Worm (Caenorhabditis elegans) whole organism, mixed stage, embryonic: Measurements from ENCODE around the gene K02A6.1.

ENCODE experiments used
- blmp-1 ChIP-seq: fragments of 150-350 bp; optimal IDR thresholded peaks from 2 replicates; lab custom pipeline; 2014; ENCODE audit warnings: missing biosample characterization, missing genetic modification characterization
- ces-1 ChIP-seq: fragments of 150-350 bp; optimal IDR thresholded peaks from 2 replicates; lab custom pipeline; 2014; ENCODE audit warnings: missing biosample characterization, missing genetic modification reagents, missing genetic modification characterization
- elt-1 ChIP-seq: sonication (generic microtip); optimal IDR thresholded peaks from 2 replicates; lab custom pipeline; 2017; ENCODE audit warnings: missing genetic modification characterization, mild to moderate bottlenecking, missing compliant biosample characterization, antibody characterized with exemption, moderate library complexity, borderline replicate concordance; ENCODE audit not compliant: insufficient read depth
- lin-13 ChIP-seq: fragments of 150-350 bp; optimal IDR thresholded peaks from 2 replicates; lab custom pipeline; 2014; ENCODE audit warnings: missing biosample characterization, missing genetic modification characterization
- mab-5 ChIP-seq: fragments of 150-350 bp; optimal IDR thresholded peaks from 2 replicates; lab custom pipeline; 2014; ENCODE audit warnings: missing biosample characterization, missing genetic modification characterization
- nhr-12 ChIP-seq: fragments of 150-350 bp; optimal IDR thresholded peaks from 2 replicates; lab custom pipeline; 2014; ENCODE audit warnings: missing biosample characterization, missing genetic modification characterization
- nhr-237 ChIP-seq: fragments of 150-350 bp; optimal IDR thresholded peaks from 2 replicates; lab custom pipeline; 2014; ENCODE audit warnings: missing biosample characterization, missing genetic modification characterization
- nhr-76 ChIP-seq: sonication (generic microtip); optimal IDR thresholded peaks from 2 replicates; lab custom pipeline; 2017; ENCODE audit warnings: missing biosample characterization, missing genetic modification characterization
- pha-4 ChIP-seq: fragments of 150-350 bp; optimal IDR thresholded peaks from 2 replicates; lab custom pipeline; 2018; ENCODE audit warnings: missing biosample characterization, missing genetic modification reagents, missing genetic modification characterization
- snpc-4 ChIP-seq: fragments of 150-350 bp; optimal IDR thresholded peaks from 2 replicates; lab custom pipeline; 2014; ENCODE audit warnings: missing biosample characterization, missing genetic modification characterization
- unc-120 ChIP-seq: sonication (generic microtip); optimal IDR thresholded peaks from 2 replicates; lab custom pipeline; 2017; ENCODE audit warnings: missing genetic modification characterization, missing compliant biosample characterization; ENCODE audit not compliant: poor library complexity, severe bottlenecking
- unc-62 ChIP-seq: fragments of 150-350 bp; optimal IDR thresholded peaks from 2 replicates; lab custom pipeline; 2014; ENCODE audit warnings: missing biosample characterization, missing genetic modification reagents, missing genetic modification characterization
- ztf-11 ChIP-seq: fragments of 150-350 bp; optimal IDR thresholded peaks from 2 replicates; lab custom pipeline; 2014; ENCODE audit warnings: missing biosample characterization, missing genetic modification characterization

ce11 chrX:8247088-8247487 lies 27.6 kb downstream of the K02A6.1 start:
- no peak for TF ChIP-seq pha-4 (tag; lab: Kevin White, UChicago)
- no peak for TF ChIP-seq ces-1 (GFP tag; lab: Kevin White, UChicago)
- TF ChIP-seq nhr-237 (tag; lab: Kevin White, UChicago) = no peak
- TF ChIP-seq ztf-11 (tag; lab: Kevin White, UChicago) = no peak
- no peak for TF ChIP-seq nhr-76
- no peak for TF ChIP-seq lin-13
- TF ChIP-seq mab-5 (tag; lab: Kevin White, UChicago) = no peak
- no peak for TF ChIP-seq snpc-4 (tag; lab: Kevin White, UChicago)
- no peak for TF ChIP-seq elt-1 (tag; lab: Kevin White, UChicago)
- no peak for TF ChIP-seq unc-62 (GFP tag; lab: Kevin White, UChicago)
- no peak for TF ChIP-seq nhr-12 (tag; lab: Kevin White, UChicago)
- TF ChIP-seq blmp-1 (tag; lab: Kevin White, UChicago) = no peak
- no peak for TF ChIP-seq unc-120
